Fruit fly (Drosophila melanogaster) whole organism, embryonic: ENCODE results near the gene CG31102.

Experiments used
- Awh ChIP-seq: fragments of 200-800 bp; sonication (Bioruptor generic); IDR thresholded peaks from 2 replicates; pipeline ENCODE4, ENCODE4 v1.3.6; 2022; ENCODE audit warnings: missing biosample characterization, missing genetic modification characterization
- CG11398 ChIP-seq: fragments of 200-800 bp; sonication (Bioruptor generic); optimal IDR thresholded peaks from 2 replicates; lab custom pipeline; 2016; ENCODE audit warnings: missing biosample characterization, missing genetic modification characterization
- CG11504 ChIP-seq: fragments of 200-800 bp; sonication (Bioruptor generic); optimal IDR thresholded peaks from 3 replicates; lab custom pipeline; 2019; ENCODE audit warnings: missing biosample characterization, mild to moderate bottlenecking, missing genetic modification characterization, moderate library complexity
- CG12155 ChIP-seq: fragments of 200-800 bp; sonication (Bioruptor generic); optimal IDR thresholded peaks from 3 replicates; lab custom pipeline; 2016; ENCODE audit warnings: missing biosample characterization, missing genetic modification characterization
- CG12391 ChIP-seq: fragments of 200-800 bp; sonication (Bioruptor generic); optimal IDR thresholded peaks from 3 replicates; lab custom pipeline; 2018; ENCODE audit warnings: missing biosample characterization, mild to moderate bottlenecking, missing genetic modification characterization, moderate library complexity
- CG14667 ChIP-seq: fragments of 200-800 bp; sonication (Bioruptor generic); IDR thresholded peaks from 2 replicates; pipeline ENCODE4 v1.3.6; 2022; ENCODE audit warnings: missing biosample characterization, missing genetic modification characterization
- CG1603 ChIP-seq: fragments of 200-800 bp; sonication (Bioruptor generic); optimal IDR thresholded peaks from 2 replicates; lab custom pipeline; 2019; ENCODE audit warnings: missing biosample characterization, mild to moderate bottlenecking, missing genetic modification characterization, moderate library complexity
- CG17385 ChIP-seq: fragments of 200-800 bp; sonication (Bioruptor generic); optimal IDR thresholded peaks from 3 replicates; lab custom pipeline; 2018; ENCODE audit warnings: missing biosample characterization, mild to moderate bottlenecking, missing genetic modification characterization
- CG17802 ChIP-seq: fragments of 200-800 bp; sonication (Bioruptor generic); optimal IDR thresholded peaks from 2 replicates; lab custom pipeline; 2018; ENCODE audit warnings: missing biosample characterization, mild to moderate bottlenecking, missing genetic modification characterization, moderate library complexity
- CG17829 ChIP-seq: fragments of 200-800 bp; optimal IDR thresholded peaks from 2 replicates; lab custom pipeline; 2019; ENCODE audit warnings: missing biosample characterization, mild to moderate bottlenecking, missing genetic modification characterization, moderate library complexity
- CG31365 ChIP-seq: fragments of 200-800 bp; sonication (Bioruptor generic); optimal IDR thresholded peaks from 2 replicates; lab custom pipeline; 2018; ENCODE audit warnings: missing biosample characterization, mild to moderate bottlenecking, missing genetic modification characterization
- CG32767 ChIP-seq: fragments of 200-800 bp; sonication (Bioruptor generic); IDR thresholded peaks from 2 replicates; pipeline ENCODE4 v1.3.6; 2022; ENCODE audit warnings: missing biosample characterization, missing genetic modification characterization
- CG32772 ChIP-seq: fragments of 200-800 bp; sonication (Bioruptor generic); IDR thresholded peaks from 2 replicates; pipeline ENCODE4 v1.3.6; 2022; ENCODE audit warnings: missing biosample characterization, missing genetic modification characterization
- CG33557 ChIP-seq: fragments of 200-800 bp; sonication (Bioruptor generic); optimal IDR thresholded peaks from 2 replicates; lab custom pipeline; 2019; ENCODE audit warnings: missing biosample characterization, mild to moderate bottlenecking, missing genetic modification characterization, moderate library complexity
- CG34422 ChIP-seq: fragments of 200-800 bp; sonication (Bioruptor generic); IDR thresholded peaks from 3 replicates; pipeline ENCODE4 v1.3.6; 2022; ENCODE audit warnings: missing biosample characterization, missing genetic modification characterization
- CG6813 ChIP-seq: fragments of 200-800 bp; sonication (Bioruptor generic); optimal IDR thresholded peaks from 2 replicates; lab custom pipeline; 2017; ENCODE audit warnings: missing biosample characterization, missing genetic modification characterization, mild to moderate bottlenecking, moderate library complexity, missing genetic modification reagents
- CG7987 ChIP-seq: fragments of 200-800 bp; sonication (Bioruptor generic); optimal IDR thresholded peaks from 2 replicates; lab custom pipeline; 2018; ENCODE audit warnings: missing biosample characterization, mild to moderate bottlenecking, missing genetic modification characterization, moderate library complexity
- CG8359 ChIP-seq: fragments of 200-800 bp; sonication (Bioruptor generic); optimal IDR thresholded peaks from 2 replicates; lab custom pipeline; 2017; ENCODE audit warnings: missing biosample characterization, mild to moderate bottlenecking, missing genetic modification characterization, borderline replicate concordance
- CG8388 ChIP-seq: fragments of 200-800 bp; sonication (Bioruptor generic); optimal IDR thresholded peaks from 2 replicates; lab custom pipeline; 2019; ENCODE audit warnings: missing biosample characterization, mild to moderate bottlenecking, missing genetic modification characterization, moderate library complexity
- CG9609 ChIP-seq: fragments of 200-800 bp; sonication (Bioruptor generic); optimal IDR thresholded peaks from 3 replicates; lab custom pipeline; 2016; ENCODE audit warnings: missing biosample characterization, missing genetic modification characterization
- Chrac-16 ChIP-seq: fragments of 200-800 bp; sonication (Bioruptor generic); optimal IDR thresholded peaks from 3 replicates; lab custom pipeline; 2016; ENCODE audit warnings: missing biosample characterization, missing genetic modification characterization
- Deaf1 ChIP-seq: fragments of 200-800 bp; optimal IDR thresholded peaks from 3 replicates; lab custom pipeline; 2019; ENCODE audit warnings: missing biosample characterization, mild to moderate bottlenecking, missing genetic modification characterization, moderate library complexity
- Dll ChIP-seq: fragments of 200-800 bp; sonication (Bioruptor generic); IDR thresholded peaks from 4 replicates; pipeline ENCODE4 v1.3.6; 2022; ENCODE audit warnings: missing biosample characterization, missing genetic modification characterization; ENCODE audit not compliant: partially characterized antibody
- Drgx ChIP-seq: fragments of 200-800 bp; sonication (Bioruptor generic); IDR thresholded peaks from 2 replicates; pipeline ENCODE4 v1.3.6; 2022; ENCODE audit warnings: missing biosample characterization, missing genetic modification characterization
- Ets65A ChIP-seq: fragments of 200-800 bp; sonication (Bioruptor generic); peaks from one replicate; lab custom pipeline; 2016; ENCODE audit warnings: missing biosample characterization, missing genetic modification characterization
- GATAe ChIP-seq: fragments of 200-800 bp; sonication (Bioruptor generic); conservative IDR thresholded peaks from 2 replicates; pipeline ENCODE4 v1.3.6; 2022; ENCODE audit warnings: missing biosample characterization, missing genetic modification characterization
- Gsc ChIP-seq: fragments of 200-800 bp; sonication (Bioruptor generic); IDR thresholded peaks from 2 replicates; pipeline ENCODE4 v1.3.6; 2022; ENCODE audit warnings: missing biosample characterization, missing genetic modification characterization
- Hand ChIP-seq: fragments of 200-800 bp; sonication (Bioruptor generic); optimal IDR thresholded peaks from 2 replicates; lab custom pipeline; 2017; ENCODE audit warnings: mild to moderate bottlenecking, missing biosample characterization, missing genetic modification reagents, missing genetic modification characterization
- NC2β ChIP-seq: fragments of 200-800 bp; sonication (Bioruptor generic); optimal IDR thresholded peaks from 2 replicates; lab custom pipeline; 2016; ENCODE audit warnings: missing biosample characterization, missing genetic modification characterization
- NFAT ChIP-seq: fragments of 200-800 bp; sonication (Bioruptor generic); IDR thresholded peaks from 2 replicates; pipeline ENCODE4 v1.3.6; 2022; ENCODE audit warnings: missing biosample characterization, missing genetic modification characterization
- Nf-YA ChIP-seq: fragments of 200-800 bp; sonication (Bioruptor generic); IDR thresholded peaks from 2 replicates; pipeline ENCODE4 v1.3.6; 2022; ENCODE audit warnings: missing biosample characterization, missing genetic modification characterization
- NfI ChIP-seq: fragments of 200-800 bp; sonication (Bioruptor generic); optimal IDR thresholded peaks from 3 replicates; lab custom pipeline; 2018; ENCODE audit warnings: missing biosample characterization, mild to moderate bottlenecking, missing genetic modification characterization, moderate library complexity
- Ravus ChIP-seq: fragments of 200-800 bp; sonication (Bioruptor generic); IDR thresholded peaks from 2 replicates; pipeline ENCODE4 v1.3.6; 2022; ENCODE audit warnings: missing biosample characterization, missing genetic modification characterization
- Rfx ChIP-seq: fragments of 200-800 bp; sonication (Bioruptor generic); IDR thresholded peaks from 2 replicates; pipeline ENCODE4 v1.3.6; 2022; ENCODE audit warnings: missing biosample characterization, missing genetic modification characterization
- Side ChIP-seq: fragments of 200-800 bp; sonication (Bioruptor generic); optimal IDR thresholded peaks from 2 replicates; lab custom pipeline; 2016; ENCODE audit warnings: missing biosample characterization, missing genetic modification characterization
- Sin3A ChIP-seq: fragments of >200 bp; optimal IDR thresholded peaks from 2 replicates; lab custom pipeline; 2018
- Sry-δ ChIP-seq: fragments of 200-800 bp; sonication (Bioruptor generic); optimal IDR thresholded peaks from 2 replicates; lab custom pipeline; 2016; ENCODE audit warnings: missing biosample characterization, missing genetic modification characterization
- ash1 ChIP-seq: fragments of 200-800 bp; sonication (Bioruptor generic); optimal IDR thresholded peaks from 2 replicates; lab custom pipeline; 2018; ENCODE audit warnings: missing biosample characterization, mild to moderate bottlenecking, missing genetic modification characterization
- bbx ChIP-seq: fragments of 200-800 bp; sonication (Bioruptor generic); IDR thresholded peaks from 2 replicates; pipeline ENCODE4 v1.3.6; 2022; ENCODE audit warnings: missing biosample characterization, missing genetic modification characterization; ENCODE audit not compliant: partially characterized antibody
- disco-r ChIP-seq: fragments of 200-800 bp; sonication (Bioruptor generic); optimal IDR thresholded peaks from 2 replicates; lab custom pipeline; 2016; ENCODE audit warnings: missing biosample characterization, missing genetic modification characterization
- dm ChIP-seq: fragments of 200-800 bp; sonication (Bioruptor generic); optimal IDR thresholded peaks from 3 replicates; lab custom pipeline; 2016; ENCODE audit warnings: missing biosample characterization, missing genetic modification characterization
- dysf ChIP-seq: fragments of 200-800 bp; sonication (Bioruptor generic); IDR thresholded peaks from 3 replicates; pipeline ENCODE4 v1.3.6; 2022; ENCODE audit warnings: missing biosample characterization, missing genetic modification characterization
- en ChIP-seq: fragments of 200-800 bp; sonication (Bioruptor generic); optimal IDR thresholded peaks from 2 replicates; lab custom pipeline; 2016; ENCODE audit warnings: missing biosample characterization, missing genetic modification characterization
- jumu ChIP-seq: fragments of 200-800 bp; sonication (Bioruptor generic); optimal IDR thresholded peaks from 3 replicates; lab custom pipeline; 2016; ENCODE audit warnings: missing biosample characterization, missing genetic modification characterization
- mam ChIP-seq: fragments of 200-800 bp; sonication (Bioruptor generic); optimal IDR thresholded peaks from 3 replicates; lab custom pipeline; 2016; ENCODE audit warnings: missing biosample characterization, missing genetic modification characterization
- nom ChIP-seq: fragments of 200-800 bp; sonication (Bioruptor generic); optimal IDR thresholded peaks from 2 replicates; lab custom pipeline; 2017; ENCODE audit warnings: missing biosample characterization, missing genetic modification characterization, mild to moderate bottlenecking, moderate library complexity, missing genetic modification reagents
- odd ChIP-seq: fragments of 200-800 bp; sonication (Bioruptor generic); optimal IDR thresholded peaks from 2 replicates; lab custom pipeline; 2017; ENCODE audit warnings: missing biosample characterization, mild to moderate bottlenecking, missing genetic modification characterization
- pum ChIP-seq: fragments of 200-800 bp; sonication (Bioruptor generic); optimal IDR thresholded peaks from 2 replicates; lab custom pipeline; 2016; ENCODE audit warnings: missing biosample characterization, missing genetic modification characterization
- sens-2 ChIP-seq: fragments of 200-800 bp; sonication (Bioruptor generic); IDR thresholded peaks from 2 replicates; pipeline ENCODE4 v1.3.6; 2022; ENCODE audit warnings: missing biosample characterization, missing genetic modification characterization
- tin ChIP-seq: fragments of 200-800 bp; sonication (Bioruptor generic); optimal IDR thresholded peaks from 3 replicates; lab custom pipeline; 2016; ENCODE audit warnings: missing biosample characterization, missing genetic modification characterization
- zen ChIP-seq: fragments of 200-800 bp; sonication (Bioruptor generic); optimal IDR thresholded peaks from 3 replicates; lab custom pipeline; 2018; ENCODE audit warnings: missing biosample characterization, mild to moderate bottlenecking, missing genetic modification characterization, moderate library complexity

Gene CG31102

DNA sequence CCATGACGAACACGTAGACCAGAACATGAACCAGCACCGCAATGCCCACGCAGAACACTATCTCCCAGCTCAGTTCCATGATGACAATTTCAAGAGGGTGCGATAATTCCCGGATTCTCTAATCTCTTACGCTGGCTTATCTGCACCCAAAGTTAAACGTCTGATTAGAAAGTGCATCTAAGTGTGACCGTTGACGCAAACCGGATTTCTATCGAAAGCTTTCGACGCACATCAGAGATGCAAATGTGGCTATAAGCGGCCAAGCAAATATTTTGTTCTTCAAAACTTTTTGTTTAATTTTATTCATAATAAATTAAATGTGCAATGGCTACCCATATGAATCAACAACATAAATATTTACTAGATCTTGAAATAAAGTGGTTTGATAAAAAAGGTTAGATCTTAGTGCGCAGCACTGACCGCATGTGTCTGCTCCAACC lies 33.1 kb downstream of the CG31102 start, which contains the start of the genes Kdsr and CG11858 (continued):
- no peak for TF ChIP-seq sens-2 (GFP tag; lab: Robert Waterston, UW)
- peak; percentile 34 for TF ChIP-seq tin (GFP tag; lab: Kevin White, UChicago)
- no peak for TF ChIP-seq CG6813 (GFP tag; lab: Kevin White, UChicago)
- peak; percentile 79 for TF ChIP-seq CG12391 (tag; lab: Kevin White, UChicago)
- TF ChIP-seq GATAe (GFP tag; lab: Robert Waterston, UW) = peak; percentile 61
- TF ChIP-seq CG11504 (tag; lab: Kevin White, UChicago) = no peak
- no peak for TF ChIP-seq Hand
- peak; percentile 58 for TF ChIP-seq Chrac-16 (GFP tag; lab: Kevin White, UChicago)
- peak; percentile 44 for TF ChIP-seq jumu
- TF ChIP-seq NC2β (GFP tag; lab: Kevin White, UChicago) = peak; percentile 46
- TF ChIP-seq en (GFP tag; lab: Kevin White, UChicago) = no peak
- TF ChIP-seq NFAT (GFP tag; lab: Robert Waterston, UW) = peak; percentile 39; the same call in 1 of the 2 replicates
- TF ChIP-seq CG14667 = peak; percentile 50; the same call in 1 of the 2 replicates
- peak; percentile 48 for TF ChIP-seq mam
- TF ChIP-seq CG8388 (GFP tag; lab: Kevin White, UChicago) = peak; percentile 55
- peak; percentile 31 for TF ChIP-seq disco-r (GFP tag; lab: Kevin White, UChicago)
- peak; percentile 54 for TF ChIP-seq CG12155 (GFP tag; lab: Kevin White, UChicago)
- peak; percentile 29 for TF ChIP-seq CG17385
- peak; percentile 23; the same call in 1 of the 2 replicates for TF ChIP-seq CG32767 (GFP tag; lab: Robert Waterston, UW)
- peak; percentile 51 for TF ChIP-seq zen
- TF ChIP-seq Ets65A (GFP tag; lab: Kevin White, UChicago) = peak; percentile 94
- TF ChIP-seq Sry-δ (GFP tag; lab: Kevin White, UChicago) = peak; percentile 58
- TF ChIP-seq CG7987 (GFP tag; lab: Kevin White, UChicago) = peak; percentile 48
- peak; percentile 52 for TF ChIP-seq Drgx (GFP tag; lab: Robert Waterston, UW)
- no peak for TF ChIP-seq Nf-YA (GFP tag; lab: Robert Waterston, UW)
- TF ChIP-seq pum (GFP tag; lab: Kevin White, UChicago) = peak; percentile 45
- peak; percentile 74 for TF ChIP-seq dm (GFP tag; lab: Kevin White, UChicago)
- TF ChIP-seq CG11398 (GFP tag; lab: Kevin White, UChicago) = no peak
- peak; percentile 85 for TF ChIP-seq Rfx (GFP tag; lab: Robert Waterston, UW)
- no peak for TF ChIP-seq odd (GFP tag; lab: Kevin White, UChicago)
- peak; percentile 57 for TF ChIP-seq CG1603 (tag; lab: Kevin White, UChicago)
- TF ChIP-seq CG17802 (tag; lab: Kevin White, UChicago) = peak; percentile 45
- peak; percentile 26 for TF ChIP-seq CG9609 (GFP tag; lab: Kevin White, UChicago)
- TF ChIP-seq CG32772 (GFP tag; lab: Robert Waterston, UW) = peak; percentile 68
- TF ChIP-seq Gsc = no peak
- peak; percentile 16 for TF ChIP-seq CG8359 (GFP tag; lab: Kevin White, UChicago)
- peak; percentile 56 for TF ChIP-seq CG17829 (tag; lab: Kevin White, UChicago)
- TF ChIP-seq CG34422 (GFP tag; lab: Robert Waterston, UW) = peak; percentile 70; the same call in 2 of the 3 replicates
- no peak for TF ChIP-seq ash1
- peak; percentile 3 for TF ChIP-seq Side (GFP tag; lab: Kevin White, UChicago)
- peak; percentile 59 for TF ChIP-seq Sin3A (lab: Kevin White, UChicago)
- no peak for TF ChIP-seq CG31365 (tag; lab: Kevin White, UChicago)
- no peak for TF ChIP-seq bbx (GFP tag; lab: Robert Waterston, UW)
- peak; percentile 70 for TF ChIP-seq dysf (GFP tag; lab: Robert Waterston, UW)
- no peak for TF ChIP-seq nom
- peak; percentile 11; the same call in 1 of the 2 replicates for TF ChIP-seq Ravus
- peak; percentile 45; the same call in 1 of the 4 replicates for TF ChIP-seq Dll (GFP tag; lab: Robert Waterston, UW)
- TF ChIP-seq Deaf1 (tag; lab: Kevin White, UChicago) = no peak
- no peak for TF ChIP-seq Awh
- peak; percentile 40 for TF ChIP-seq NfI (GFP tag; lab: Kevin White, UChicago)
- peak; percentile 26 for TF ChIP-seq CG33557 (GFP tag; lab: Kevin White, UChicago)
